Worm (Caenorhabditis elegans) whole organism, midembryonic: ENCODE data around the gene zig-11.

Experiments
- cog-1 ChIP-seq: sonication (generic microtip); optimal IDR thresholded peaks from 2 replicates; lab custom pipeline; 2016; ENCODE audit warnings: missing genetic modification characterization, missing compliant biosample characterization
- flt-1 ChIP-seq: fragments of 200-800 bp; sonication (Bioruptor generic); IDR thresholded peaks from 2 replicates; pipeline ENCODE4 v1.3.6; 2022; ENCODE audit warnings: missing genetic modification characterization, missing compliant biosample characterization
- ref-1 ChIP-seq: fragments of 200-800 bp; sonication (Bioruptor generic); conservative IDR thresholded peaks from 2 replicates; pipeline ENCODE4 v1.3.6; 2022; ENCODE audit warnings: missing genetic modification reagents, missing genetic modification characterization, missing compliant biosample characterization
- tab-1 ChIP-seq: fragments of 200-800 bp; sonication (Bioruptor generic); IDR thresholded peaks from 2 replicates; pipeline ENCODE4 v1.3.6; 2022; ENCODE audit warnings: missing genetic modification characterization, missing compliant biosample characterization
- ztf-23 ChIP-seq: fragments of 200-800 bp; sonication (Bioruptor generic); IDR thresholded peaks from 2 replicates; pipeline ENCODE4 v1.3.6; 2022; ENCODE audit warnings: missing genetic modification reagents, missing genetic modification characterization, missing compliant biosample characterization
- ztf-29 ChIP-seq: fragments of 200-800 bp; sonication (Bioruptor generic); IDR thresholded peaks from 2 replicates; pipeline ENCODE4 v1.3.6; 2022; ENCODE audit warnings: missing genetic modification reagents, missing genetic modification characterization, missing compliant biosample characterization

DNA sequence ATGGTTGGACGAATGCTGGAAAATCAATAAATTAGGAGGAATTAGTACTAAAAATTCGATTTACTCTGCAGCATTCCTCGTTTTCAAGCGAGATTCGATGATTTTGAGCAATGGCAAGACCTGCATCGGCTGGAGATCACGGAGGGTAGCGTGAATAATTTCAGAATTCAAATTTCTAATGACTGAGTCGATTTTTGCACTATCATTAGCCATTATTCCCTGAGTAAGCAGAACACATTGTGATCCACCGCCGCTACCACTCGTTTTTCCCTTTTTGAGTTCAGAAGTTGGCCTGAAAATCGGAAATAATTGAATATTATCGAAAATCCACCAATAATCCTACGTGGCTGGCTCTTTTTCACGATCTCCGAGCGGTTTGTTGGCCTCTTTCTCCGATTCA is 24.7 kb downstream of the zig-11 start:
- TF ChIP-seq ref-1 (GFP tag; lab: Robert Waterston, UW) (no peak), tab-1 (GFP tag; lab: Robert Waterston, UW) (no peak), ztf-23 (no peak), ztf-29 (GFP tag; lab: Robert Waterston, UW) (no peak), cog-1 (no peak), flt-1 (GFP tag; lab: Robert Waterston, UW) (no peak)
